Fruit fly (Drosophila melanogaster) whole organism: Measurements from ENCODE around the gene CG9733.

Experiments
- CG8478 ChIP-seq: fragments of >200 bp; optimal IDR thresholded peaks from 2 replicates; lab custom pipeline; 2018; ENCODE audit warnings: inconsistent platforms
- EcR ChIP-seq, 2 experiments: fragments of >200 bp; optimal IDR thresholded peaks; 2 replicates each; lab custom pipeline; 2017; ENCODE audit warnings: missing biosample characterization in 2 of 2, missing genetic modification characterization in 2 of 2, missing genetic modification reagents in 2 of 2
- pan ChIP-seq: fragments of >200 bp; optimal IDR thresholded peaks from 2 replicates; lab custom pipeline; 2017
- usp ChIP-seq: fragments of >200 bp; optimal IDR thresholded peaks from 2 replicates; lab custom pipeline; 2017; ENCODE audit warnings: missing biosample characterization, missing genetic modification characterization, mixed read lengths

DNA sequence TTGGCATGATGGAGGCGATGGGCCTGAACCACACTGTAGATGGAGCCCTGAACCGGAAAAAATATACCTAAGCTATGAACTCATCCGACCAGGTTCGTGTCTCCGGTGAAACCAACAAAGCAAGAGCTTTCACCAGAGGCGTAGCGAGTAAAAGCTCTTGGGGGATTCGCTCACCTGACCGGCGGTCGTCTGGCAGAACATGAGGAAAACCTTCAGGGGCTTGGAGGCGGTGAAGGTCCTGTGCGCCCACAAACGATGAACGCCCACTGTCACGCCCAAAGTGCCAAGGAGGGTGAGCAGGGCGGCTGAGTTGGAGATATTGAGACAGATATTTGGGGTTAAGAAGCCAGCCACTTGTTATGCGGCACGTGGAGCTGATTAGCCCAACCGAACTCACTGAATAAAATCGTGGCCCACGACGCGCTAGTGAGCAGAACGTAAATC is 50.9 kb downstream of the CG9733 start:
- TF ChIP-seq usp (GFP tag; lab: Kevin White, UChicago) (no peak), CG8478 (lab: Kevin White, UChicago) (no peak), pan (no peak), EcR (GFP tag; optimal IDR thresholded peaks at IDR 0.05; lab: Kevin White, UChicago) (no peak)
